Fruit fly (Drosophila melanogaster) whole organism, pupa: ENCODE results near the gene Lamtor4.

ENCODE experiments used
- CG14655 ChIP-seq: fragments of 200-800 bp; sonication (Bioruptor generic); optimal IDR thresholded peaks from 3 replicates; lab custom pipeline; 2017; ENCODE audit warnings: mild to moderate bottlenecking, missing biosample characterization, missing genetic modification reagents, missing genetic modification characterization
- CG34367 ChIP-seq: fragments of 200-800 bp; sonication (Bioruptor generic); optimal IDR thresholded peaks from 2 replicates; lab custom pipeline; 2018; ENCODE audit warnings: missing biosample characterization, mild to moderate bottlenecking, missing genetic modification characterization
- CG8301 ChIP-seq: fragments of 200-800 bp; sonication (Bioruptor generic); optimal IDR thresholded peaks from 2 replicates; lab custom pipeline; 2018; ENCODE audit warnings: missing biosample characterization, mild to moderate bottlenecking, missing genetic modification characterization
- EcR ChIP-seq: fragments of 200-800 bp; sonication (Bioruptor generic); optimal IDR thresholded peaks from 3 replicates; lab custom pipeline; 2019; ENCODE audit warnings: missing biosample characterization, missing genetic modification characterization, mild to moderate bottlenecking, moderate library complexity, missing genetic modification reagents
- Pif1A ChIP-seq: fragments of 200-800 bp; sonication (Bioruptor generic); optimal IDR thresholded peaks from 3 replicates; lab custom pipeline; 2016; ENCODE audit warnings: missing biosample characterization, missing genetic modification characterization
- fd96Ca ChIP-seq: fragments of 200-800 bp; sonication (Bioruptor generic); IDR thresholded peaks from 3 replicates; pipeline ENCODE4 v1.3.6; 2022; ENCODE audit warnings: missing biosample characterization, missing genetic modification characterization
- gl ChIP-seq: fragments of 200-800 bp; sonication (Bioruptor generic); optimal IDR thresholded peaks from 2 replicates; lab custom pipeline; 2018; ENCODE audit warnings: missing biosample characterization, mild to moderate bottlenecking, missing genetic modification characterization

dm6 chr3L:3912134-3912533, 15.4 kb downstream of the Lamtor4 start:
- TF ChIP-seq Pif1A (GFP tag; lab: Kevin White, UChicago) = no peak
- no peak for TF ChIP-seq fd96Ca (GFP tag; lab: Robert Waterston, UW)
- TF ChIP-seq gl (tag; lab: Kevin White, UChicago) = no peak
- no peak for TF ChIP-seq CG14655
- no peak for TF ChIP-seq CG8301
- no peak for TF ChIP-seq CG34367
- no peak for TF ChIP-seq EcR
